Worm (Caenorhabditis elegans): ENCODE measurements around the gene Y57G11B.2.

Y57G11B.2 gene

DNA sequence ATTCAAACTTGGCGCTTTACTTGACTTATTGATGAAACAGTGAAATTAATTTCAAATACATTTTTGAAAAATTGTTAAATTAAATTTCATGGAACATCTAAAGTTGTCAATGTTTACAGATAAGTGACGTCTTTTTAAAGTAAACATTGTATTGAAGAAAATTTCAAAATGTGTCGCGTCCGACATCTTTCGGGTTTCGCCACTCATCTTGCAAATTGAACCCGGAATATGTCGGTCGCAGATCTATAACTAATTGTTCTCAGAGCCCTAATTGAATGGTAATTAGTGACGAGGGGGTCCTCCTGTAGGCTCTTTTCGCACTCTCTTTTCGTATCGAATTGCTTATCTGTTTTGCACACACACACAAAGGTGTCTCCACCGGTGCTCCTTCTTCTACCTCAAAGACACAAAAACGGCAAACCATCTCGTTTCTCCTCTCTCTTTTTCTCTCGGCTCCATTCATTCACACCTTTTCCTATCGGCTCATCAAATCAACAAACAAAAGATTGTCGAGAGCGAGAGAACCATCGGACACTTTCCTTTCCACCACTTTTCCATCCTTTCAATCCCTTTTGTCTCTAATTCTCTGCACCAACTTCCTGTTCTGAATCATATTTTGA lies 2.4 kb upstream of the Y57G11B.2 start:
- TF ChIP-seq dve-1 (tag; optimal IDR thresholded peaks at IDR 0.05) (no peak), fkh-6 (tag; optimal IDR thresholded peaks at IDR 0.05) (no peak), elt-2 (tag; optimal IDR thresholded peaks at IDR 0.05) (peak; percentile 19)

DNA sequence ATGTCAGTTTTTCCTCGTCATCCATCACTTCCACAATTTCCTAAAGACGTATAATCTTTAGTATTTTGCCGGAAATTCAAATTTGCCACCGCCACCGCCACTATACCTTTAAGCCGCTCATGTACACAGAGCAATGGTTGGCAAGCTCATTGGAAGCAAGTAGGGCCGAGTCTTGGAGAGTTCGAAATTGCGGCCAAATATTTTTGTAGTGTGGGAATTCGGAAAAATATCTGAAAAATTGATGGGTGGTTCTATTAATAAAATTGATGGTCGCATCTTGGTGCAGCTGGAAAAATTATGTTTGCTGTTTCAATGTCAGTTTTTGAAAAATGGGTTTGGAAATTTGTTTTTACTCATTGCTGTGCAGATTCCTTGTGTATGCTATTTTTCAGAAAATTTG lies 6.5 kb downstream of the Y57G11B.2 start:
- TF ChIP-seq ama-1 (optimal IDR thresholded peaks at IDR 0.05): no peak
- TF ChIP-seq npax-4 (tag; optimal IDR thresholded peaks at IDR 0.05): no peak
- no peak for TF ChIP-seq nhr-232 (tag; optimal IDR thresholded peaks at IDR 0.05)
- no peak for TF ChIP-seq T23F11.4 (GFP tag; optimal IDR thresholded peaks at IDR 0.05)
- TF ChIP-seq zip-5 (tag; optimal IDR thresholded peaks at IDR 0.05): no peak
- no peak for TF ChIP-seq gmeb-2 (tag; optimal IDR thresholded peaks at IDR 0.05)
- TF ChIP-seq madf-2 (tag; optimal IDR thresholded peaks at IDR 0.05): no peak
- TF ChIP-seq elt-4 (tag; optimal IDR thresholded peaks at IDR 0.05): no peak
- no peak for TF ChIP-seq unc-86 (tag; optimal IDR thresholded peaks at IDR 0.05)

DNA sequence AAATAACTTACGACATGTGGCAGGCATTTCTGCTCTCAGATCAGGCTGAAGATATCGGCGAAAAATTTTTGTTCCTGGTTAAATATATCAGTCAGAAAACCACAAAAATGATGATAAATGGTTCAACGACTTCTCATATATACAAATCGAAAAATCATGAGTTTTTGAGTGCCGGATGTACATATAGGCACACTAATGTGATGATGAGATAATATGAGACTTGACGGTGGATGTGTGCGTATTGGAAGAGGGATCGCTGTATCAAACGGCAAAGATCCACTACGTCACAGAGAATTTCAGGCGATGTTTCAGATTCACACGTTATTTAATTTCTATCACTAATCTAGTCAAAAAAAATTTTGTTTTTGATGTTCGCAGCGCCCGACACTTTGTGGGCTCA lies 7.4 kb downstream of the Y57G11B.2 start, which contains the start of gene glb-34:
glb-34 (minus strand) TSS at position 101 of the 400 bp plus-strand sequence.
- TF ChIP-seq ceh-34 (tag; optimal IDR thresholded peaks at IDR 0.05) (no peak), ceh-14 (tag; optimal IDR thresholded peaks at IDR 0.05) (no peak), ceh-48 (tag; optimal IDR thresholded peaks at IDR 0.05) (no peak), dmd-4 (tag; optimal IDR thresholded peaks at IDR 0.05; ENCODE audit: borderline replicate concordance) (no peak)

DNA sequence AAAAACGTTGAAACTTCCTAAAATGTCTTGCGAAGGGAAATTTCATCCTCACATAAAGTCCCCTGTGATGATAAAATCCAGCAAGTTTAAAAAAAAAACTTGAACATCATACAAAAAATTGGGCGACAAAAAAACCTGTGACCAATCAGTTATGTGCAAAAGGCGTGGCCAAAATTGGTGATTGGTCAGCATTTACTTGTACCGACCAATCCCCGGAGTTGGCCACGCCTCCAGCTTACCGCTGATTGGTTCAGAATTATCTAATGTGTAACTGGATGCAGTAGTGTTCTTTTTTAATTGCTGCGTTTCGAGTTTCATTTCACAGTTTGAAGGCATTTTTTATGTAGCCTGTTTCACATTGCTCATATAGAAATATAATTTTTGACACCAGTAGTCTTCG lies 7.9 kb downstream of the Y57G11B.2 start:
- TF ChIP-seq unc-3 (GFP tag; conservative IDR thresholded peaks at IDR 0.05): no peak
- TF ChIP-seq unc-3 (tag; optimal IDR thresholded peaks at IDR 0.05): no peak
- peak; percentile 85 for TF ChIP-seq nfya-1 (tag; optimal IDR thresholded peaks at IDR 0.05)
- TF ChIP-seq Y22D7AL.16 (tag; optimal IDR thresholded peaks at IDR 0.05): no peak
- TF ChIP-seq ceh-2 (tag; optimal IDR thresholded peaks at IDR 0.05): no peak

DNA sequence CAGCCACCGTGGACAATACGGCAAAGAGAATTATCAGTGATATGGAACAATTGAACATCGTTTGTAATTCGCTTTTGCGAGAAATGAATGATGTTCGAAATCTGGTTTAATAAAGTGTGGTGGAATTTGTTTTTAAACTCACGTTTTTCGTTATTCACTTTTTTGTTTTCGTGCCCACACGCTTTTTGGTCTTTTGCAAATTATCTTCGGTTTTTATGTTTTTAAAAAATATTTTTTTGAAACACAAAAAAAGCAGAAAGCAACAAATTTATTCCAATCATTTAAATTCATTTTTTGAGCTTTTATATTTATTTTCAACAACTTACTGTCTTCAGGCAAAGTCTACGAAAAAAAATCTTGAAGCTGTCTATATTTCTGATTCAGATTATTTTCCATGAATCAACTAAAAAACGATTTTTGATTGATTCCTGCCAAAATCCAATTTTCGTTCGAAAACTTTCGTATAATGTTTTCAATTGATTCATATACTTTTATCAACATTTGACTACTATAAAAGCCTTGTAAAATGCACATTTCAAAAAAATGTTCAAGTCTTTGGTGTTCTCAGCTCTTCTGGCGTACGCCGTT lies 9.2 kb downstream of the Y57G11B.2 start, which contains the start of the genes Y57G11B.3 and Y57G11B.5:
Y57G11B.3 (minus strand) TSS at position 101 of the 588 bp plus-strand sequence.
Y57G11B.5 (plus strand) TSS at position 538 of the 588 bp plus-strand sequence.
- TF ChIP-seq fax-1 (tag; optimal IDR thresholded peaks at IDR 0.05) (no peak), lim-6 (tag; optimal IDR thresholded peaks at IDR 0.05) (no peak), F13H6.1 (tag; optimal IDR thresholded peaks at IDR 0.05) (no peak), hlh-13 (GFP tag; optimal IDR thresholded peaks at IDR 0.05) (no peak), hlh-15 (tag; optimal IDR thresholded peaks at IDR 0.05) (no peak), fkh-10 (GFP tag; optimal IDR thresholded peaks at IDR 0.05) (no peak)

DNA sequence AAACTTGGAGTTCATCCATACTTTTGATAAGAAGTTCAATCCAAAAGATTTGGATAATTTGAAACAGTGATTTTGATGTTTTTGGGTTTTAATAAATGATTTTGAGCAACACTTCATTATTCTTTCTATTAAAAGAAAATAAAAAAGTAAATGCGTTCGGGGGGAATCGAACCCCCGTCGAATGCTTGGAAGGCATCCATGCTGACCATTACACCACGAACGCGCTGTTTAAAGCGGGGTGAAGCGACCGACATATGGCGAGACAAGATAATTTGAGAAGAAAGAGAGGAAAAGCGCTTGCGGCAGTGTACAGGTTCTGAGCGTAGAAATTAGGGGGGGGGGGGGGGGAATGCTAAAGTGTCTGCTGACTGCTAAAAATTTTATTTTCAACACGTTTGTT lies 11.3 kb downstream of the Y57G11B.2 start:
- TF ChIP-seq unc-3 (GFP tag; conservative IDR thresholded peaks at IDR 0.05) (0 out of 2 replicates have a peak, but pooled peaks have one; percentile 14), unc-3 (tag; optimal IDR thresholded peaks at IDR 0.05) (peak; percentile 8), pha-2 (tag; optimal IDR thresholded peaks at IDR 0.05) (peak; percentile 35), ceh-19 (GFP tag; optimal IDR thresholded peaks at IDR 0.05) (peak; percentile 41), K02D7.2 (tag; optimal IDR thresholded peaks at IDR 0.05) (peak; percentile 48), elt-2 (tag; optimal IDR thresholded peaks at IDR 0.05) (peak; percentile 62), ceh-30 (tag; optimal IDR thresholded peaks at IDR 0.05) (no peak), ref-2 (tag; optimal IDR thresholded peaks at IDR 0.05) (no peak), ceh-48 (tag; optimal IDR thresholded peaks at IDR 0.05) (no peak), unc-86 (tag; optimal IDR thresholded peaks at IDR 0.05) (peak; percentile 7), dmd-4 (tag; optimal IDR thresholded peaks at IDR 0.05; ENCODE audit: borderline replicate concordance) (no peak), sox-2 (GFP tag; IDR thresholded peaks at IDR 0.05) (peak; percentile 47), npax-4 (tag; optimal IDR thresholded peaks at IDR 0.05) (peak; percentile 13), hlh-15 (tag; optimal IDR thresholded peaks at IDR 0.05) (peak; percentile 3), ceh-6 (GFP tag; optimal IDR thresholded peaks at IDR 0.05) (peak; percentile 49), sox-4 (tag; optimal IDR thresholded peaks at IDR 0.05) (no peak), hlh-13 (GFP tag; optimal IDR thresholded peaks at IDR 0.05) (peak; percentile 21), hlh-30 (tag; optimal IDR thresholded peaks at IDR 0.05; ENCODE audit: insufficient read depth) (no peak), zip-5 (tag; optimal IDR thresholded peaks at IDR 0.05) (no peak), lin-11 (tag; optimal IDR thresholded peaks at IDR 0.05) (peak; percentile 64), unc-55 (GFP tag; optimal IDR thresholded peaks at IDR 0.05) (no peak), ceh-45 (GFP tag; IDR thresholded peaks at IDR 0.05) (0 out of 2 replicates have a peak, but pooled peaks have one; percentile 21), che-1 (tag; optimal IDR thresholded peaks at IDR 0.05) (peak; percentile 73), nfya-1 (tag; optimal IDR thresholded peaks at IDR 0.05) (peak; percentile 11), ceh-31 (tag; optimal IDR thresholded peaks at IDR 0.05) (peak; percentile 4)
